Worm (Caenorhabditis elegans): ENCODE results near the gene pkc-1.

ce11 chrV:12070419-12070818, 38.5 kb upstream of the pkc-1 start, which contains the start of gene kmo-1:
- no peak for TF ChIP-seq cog-1 (tag; optimal IDR thresholded peaks at IDR 0.05)
- TF ChIP-seq ztf-29 (GFP tag; IDR thresholded peaks at IDR 0.05), result no peak
- no peak for TF ChIP-seq flt-1 (GFP tag; IDR thresholded peaks at IDR 0.05)
- no peak for TF ChIP-seq med-1 (GFP tag; optimal IDR thresholded peaks at IDR 0.05; ENCODE audit: insufficient read depth)
- no peak for TF ChIP-seq ref-1 (GFP tag; conservative IDR thresholded peaks at IDR 0.05)
- no peak for TF ChIP-seq ztf-23 (GFP tag; IDR thresholded peaks at IDR 0.05)
- no peak for TF ChIP-seq tab-1 (GFP tag; IDR thresholded peaks at IDR 0.05)
- TF ChIP-seq klf-2 (GFP tag; conservative IDR thresholded peaks at IDR 0.05), result no peak
- TF ChIP-seq T22C8.4 (GFP tag; IDR thresholded peaks at IDR 0.05), result no peak

Data from whole organism, midembryonic.